Worm (Caenorhabditis elegans) whole organism, L3 larva: ENCODE measurements around the gene AH6.3.

Experiments used
- R02D3.7 ChIP-seq: fragments of 150-350 bp; optimal IDR thresholded peaks from 2 replicates; lab custom pipeline; 2014; ENCODE audit warnings: missing biosample characterization, missing genetic modification characterization
- aly-2 ChIP-seq: fragments of 150-350 bp; optimal IDR thresholded peaks from 2 replicates; lab custom pipeline; 2014; ENCODE audit warnings: missing biosample characterization, missing genetic modification characterization
- ama-1 ChIP-seq: fragments of 150-350 bp; optimal IDR thresholded peaks from 2 replicates; lab custom pipeline; 2018
- ceh-28 ChIP-seq: fragments of 150-350 bp; optimal IDR thresholded peaks from 2 replicates; lab custom pipeline; 2014; ENCODE audit warnings: missing biosample characterization, missing genetic modification reagents, missing genetic modification characterization
- ceh-9 ChIP-seq: sonication (generic microtip); optimal IDR thresholded peaks from 2 replicates; lab custom pipeline; 2018; ENCODE audit warnings: missing biosample characterization, missing genetic modification characterization
- egl-27 ChIP-seq: sonication (generic microtip); optimal IDR thresholded peaks from 4 replicates; lab custom pipeline; 2017; ENCODE audit warnings: missing biosample characterization, missing genetic modification reagents, missing genetic modification characterization
- egl-5 ChIP-seq: fragments of 150-350 bp; optimal IDR thresholded peaks from 2 replicates; lab custom pipeline; 2017; ENCODE audit warnings: missing biosample characterization, missing genetic modification reagents, missing genetic modification characterization, inconsistent platforms
- elt-1 ChIP-seq: fragments of 150-350 bp; optimal IDR thresholded peaks from 2 replicates; lab custom pipeline; 2014; ENCODE audit warnings: missing biosample characterization, missing genetic modification characterization
- elt-2 ChIP-seq: sonication (generic microtip); optimal IDR thresholded peaks from 2 replicates; lab custom pipeline; 2016; ENCODE audit warnings: missing genetic modification reagents, mild to moderate bottlenecking, missing genetic modification characterization, missing compliant biosample characterization
- elt-3 ChIP-seq, 3 experiments: fragments of 150-350 bp in 1 of 3; sonication (generic microtip) in 2 of 3; optimal IDR thresholded peaks; 2 replicates in 2 of 3; 4 replicates in 1 of 3; lab custom pipeline; 2014 to 2017; ENCODE audit warnings: missing biosample characterization in 3 of 3, missing genetic modification characterization in 3 of 3
- eor-1 ChIP-seq, 2 experiments: fragments of 150-350 bp; optimal IDR thresholded peaks; 2 replicates each; lab custom pipeline; 2014 to 2018; ENCODE audit warnings: missing biosample characterization in 2 of 2, missing genetic modification characterization in 2 of 2
- fkh-10 ChIP-seq: sonication (generic microtip); optimal IDR thresholded peaks from 2 replicates; lab custom pipeline; 2017; ENCODE audit warnings: missing biosample characterization, missing genetic modification reagents, missing genetic modification characterization
- fkh-2 ChIP-seq: fragments of 150-350 bp; optimal IDR thresholded peaks from 2 replicates; lab custom pipeline; 2014; ENCODE audit warnings: missing biosample characterization, missing genetic modification reagents, missing genetic modification characterization
- jun-1 ChIP-seq: fragments of 150-350 bp; optimal IDR thresholded peaks from 2 replicates; lab custom pipeline; 2014; ENCODE audit warnings: missing biosample characterization, missing genetic modification reagents, missing genetic modification characterization
- lin-15B ChIP-seq: fragments of 150-350 bp; optimal IDR thresholded peaks from 2 replicates; lab custom pipeline; 2014; ENCODE audit warnings: missing biosample characterization, missing genetic modification characterization
- lin-39 ChIP-seq: fragments of 150-350 bp; optimal IDR thresholded peaks from 2 replicates; lab custom pipeline; 2018; ENCODE audit warnings: missing biosample characterization, missing genetic modification reagents, missing genetic modification characterization
- lsy-12 ChIP-seq: sonication (generic microtip); optimal IDR thresholded peaks from 2 replicates; lab custom pipeline; 2016; ENCODE audit warnings: mild to moderate bottlenecking, missing genetic modification characterization, missing compliant biosample characterization
- mdl-1 ChIP-seq: fragments of 150-350 bp; optimal IDR thresholded peaks from 2 replicates; lab custom pipeline; 2014; ENCODE audit warnings: missing biosample characterization, missing genetic modification characterization
- mml-1 ChIP-seq: fragments of 150-350 bp; sonication (generic microtip); optimal IDR thresholded peaks from 3 replicates; lab custom pipeline; 2014; ENCODE audit warnings: missing biosample characterization, missing genetic modification characterization
- nfya-1 ChIP-seq: sonication (generic microtip); optimal IDR thresholded peaks from 2 replicates; lab custom pipeline; 2017; ENCODE audit warnings: missing genetic modification characterization, mild to moderate bottlenecking, missing compliant biosample characterization, antibody characterized with exemption, moderate library complexity; ENCODE audit not compliant: insufficient read depth
- nhr-12 ChIP-seq: fragments of 150-350 bp; optimal IDR thresholded peaks from 2 replicates; lab custom pipeline; 2014; ENCODE audit warnings: missing biosample characterization, missing genetic modification characterization
- nhr-23 ChIP-seq: fragments of 150-350 bp; optimal IDR thresholded peaks from 2 replicates; lab custom pipeline; 2014; ENCODE audit warnings: missing biosample characterization, missing genetic modification reagents, missing genetic modification characterization
- nhr-237 ChIP-seq: fragments of 150-350 bp; optimal IDR thresholded peaks from 2 replicates; lab custom pipeline; 2014; ENCODE audit warnings: missing biosample characterization, missing genetic modification characterization
- nhr-25 ChIP-seq: sonication (generic microtip); optimal IDR thresholded peaks from 2 replicates; lab custom pipeline; 2017; ENCODE audit warnings: missing biosample characterization, missing genetic modification characterization
- nhr-28 ChIP-seq: fragments of 150-350 bp; optimal IDR thresholded peaks from 2 replicates; lab custom pipeline; 2014; ENCODE audit warnings: missing biosample characterization, missing genetic modification characterization
- nhr-43 ChIP-seq: sonication (generic microtip); optimal IDR thresholded peaks from 2 replicates; lab custom pipeline; 2016; ENCODE audit warnings: mild to moderate bottlenecking, missing genetic modification characterization, missing compliant biosample characterization; ENCODE audit not compliant: poor library complexity, severe bottlenecking
- nhr-67 ChIP-seq: fragments of 150-350 bp; optimal IDR thresholded peaks from 2 replicates; lab custom pipeline; 2014; ENCODE audit warnings: missing biosample characterization, missing genetic modification characterization
- nhr-76 ChIP-seq: fragments of 150-350 bp; sonication (generic microtip); optimal IDR thresholded peaks from 5 replicates; lab custom pipeline; 2014; ENCODE audit warnings: missing biosample characterization, missing genetic modification characterization
- pha-4 ChIP-seq: fragments of 150-350 bp; optimal IDR thresholded peaks from 2 replicates; lab custom pipeline; 2014; ENCODE audit warnings: missing biosample characterization, missing genetic modification reagents, missing genetic modification characterization
- pqm-1 ChIP-seq: fragments of 150-350 bp; optimal IDR thresholded peaks from 2 replicates; lab custom pipeline; 2017; ENCODE audit warnings: missing biosample characterization, missing genetic modification characterization, inconsistent platforms
- sea-2 ChIP-seq: fragments of 150-350 bp; sonication (generic microtip); optimal IDR thresholded peaks from 4 replicates; lab custom pipeline; 2014; ENCODE audit warnings: missing biosample characterization, missing genetic modification reagents, missing genetic modification characterization
- skn-1 ChIP-seq: fragments of 150-350 bp; optimal IDR thresholded peaks from 2 replicates; lab custom pipeline; 2014; ENCODE audit warnings: missing biosample characterization, missing genetic modification characterization
- snpc-4 ChIP-seq: fragments of 150-350 bp; optimal IDR thresholded peaks from 2 replicates; lab custom pipeline; 2014; ENCODE audit warnings: missing biosample characterization, missing genetic modification characterization
- tbx-2 ChIP-seq: sonication (generic microtip); optimal IDR thresholded peaks from 2 replicates; lab custom pipeline; 2016; ENCODE audit warnings: mild to moderate bottlenecking, missing genetic modification characterization, missing compliant biosample characterization
- unc-62 ChIP-seq: fragments of 150-350 bp; sonication (generic microtip); optimal IDR thresholded peaks from 4 replicates; lab custom pipeline; 2014; ENCODE audit warnings: missing biosample characterization, missing genetic modification reagents, missing genetic modification characterization
- zag-1 ChIP-seq: fragments of 150-350 bp; optimal IDR thresholded peaks from 2 replicates; lab custom pipeline; 2014; ENCODE audit warnings: missing biosample characterization, missing genetic modification characterization
- ztf-11 ChIP-seq: fragments of 150-350 bp; optimal IDR thresholded peaks from 2 replicates; lab custom pipeline; 2014; ENCODE audit warnings: missing biosample characterization, missing genetic modification characterization
- ztf-4 ChIP-seq: fragments of 150-350 bp; optimal IDR thresholded peaks from 2 replicates; lab custom pipeline; 2014; ENCODE audit warnings: missing biosample characterization, missing genetic modification characterization

The AH6.3 gene

ce11 chrII:9480006-9480405 is 38.8 kb upstream of the AH6.3 start, which contains the start of gene T19H5.7:
Gene T19H5.7 (minus strand): TSS chrII:9480106.
- TF ChIP-seq fkh-10 (GFP tag; lab: Kevin White, UChicago), result no peak
- no peak for TF ChIP-seq ama-1 (lab: Kevin White, UChicago)

- TF ChIP-seq fkh-10 (GFP tag; lab: Kevin White, UChicago), result no peak
- no peak for TF ChIP-seq unc-62 (GFP tag; lab: Kevin White, UChicago)
- TF ChIP-seq elt-1 (tag; lab: Kevin White, UChicago), result no peak
- no peak for TF ChIP-seq sea-2
- TF ChIP-seq nfya-1 (tag; lab: Kevin White, UChicago), result no peak
- TF ChIP-seq ztf-4 (tag; lab: Kevin White, UChicago), result no peak
- no peak for TF ChIP-seq tbx-2
- no peak for TF ChIP-seq snpc-4 (tag; lab: Kevin White, UChicago)
- peak; percentile 73 for TF ChIP-seq pha-4 (tag; lab: Kevin White, UChicago)
Measured at ce11 chrII:9481427-9481826, 37.4 kb upstream of the AH6.3 start.

- TF ChIP-seq sea-2 (no peak), egl-5 (tag; lab: Kevin White, UChicago) (no peak), pqm-1 (tag; lab: Kevin White, UChicago) (peak; percentile 33), elt-2 (peak; percentile 71), nhr-25 (no peak), mdl-1 (tag; lab: Kevin White, UChicago) (no peak), zag-1 (tag; lab: Kevin White, UChicago) (no peak), lsy-12 (tag; lab: Kevin White, UChicago) (no peak), skn-1 (tag; lab: Kevin White, UChicago) (no peak)
Measured at ce11 chrII:9482529-9482928, 36.3 kb upstream of the AH6.3 start.

ce11 chrII:9483342-9483741 is 35.5 kb upstream of the AH6.3 start:
- no peak for TF ChIP-seq tbx-2
- no peak for TF ChIP-seq lin-39 (tag; lab: Kevin White, UChicago)
- no peak for TF ChIP-seq nhr-28
- TF ChIP-seq aly-2 (tag; lab: Kevin White, UChicago), result no peak
- no peak for TF ChIP-seq lin-15B
- peak; percentile 71 for TF ChIP-seq pqm-1 (tag; lab: Kevin White, UChicago)
- TF ChIP-seq jun-1 (tag; lab: Kevin White, UChicago), result peak; percentile 22
- TF ChIP-seq eor-1 (tag; optimal IDR thresholded peaks at IDR 0.05; lab: Kevin White, UChicago), result no peak
- TF ChIP-seq mdl-1 (tag; lab: Kevin White, UChicago), result no peak
- TF ChIP-seq lsy-12 (tag; lab: Kevin White, UChicago), result no peak
- no peak for TF ChIP-seq egl-5 (tag; lab: Kevin White, UChicago)
- no peak for TF ChIP-seq nhr-76 (tag; lab: Kevin White, UChicago)
- TF ChIP-seq nhr-43 (tag; lab: Kevin White, UChicago), result no peak
- no peak for TF ChIP-seq nhr-23 (tag; lab: Kevin White, UChicago)
- TF ChIP-seq skn-1 (tag; lab: Kevin White, UChicago), result no peak
- peak; percentile 72 for TF ChIP-seq elt-2
- no peak for TF ChIP-seq elt-3 (tag; optimal IDR thresholded peaks at IDR 0.05; lab: Kevin White, UChicago)
- no peak for TF ChIP-seq nhr-237 (tag; lab: Kevin White, UChicago)

- TF ChIP-seq R02D3.7 (tag; lab: Kevin White, UChicago) (no peak), pha-4 (tag; lab: Kevin White, UChicago) (peak; percentile 91)
Measured at ce11 chrII:9485081-9485730, 33.6 kb upstream of the AH6.3 start.

- peak; percentile 78 for TF ChIP-seq nfya-1 (tag; lab: Kevin White, UChicago)
- no peak for TF ChIP-seq fkh-10 (GFP tag; lab: Kevin White, UChicago)
- TF ChIP-seq skn-1 (tag; lab: Kevin White, UChicago), result no peak
- no peak for TF ChIP-seq R02D3.7 (tag; lab: Kevin White, UChicago)
- no peak for TF ChIP-seq nhr-12
- peak; percentile 16 for TF ChIP-seq ama-1 (lab: Kevin White, UChicago)
- TF ChIP-seq nhr-76 (tag; lab: Kevin White, UChicago), result no peak
- no peak for TF ChIP-seq ceh-9 (tag; lab: Kevin White, UChicago)
- no peak for TF ChIP-seq egl-27 (tag; lab: Kevin White, UChicago)
- no peak for TF ChIP-seq ztf-11 (tag; lab: Kevin White, UChicago)
- no peak for TF ChIP-seq sea-2
- no peak for TF ChIP-seq lin-39 (tag; lab: Kevin White, UChicago)
- no peak for TF ChIP-seq ceh-28 (tag; lab: Kevin White, UChicago)
- TF ChIP-seq lsy-12 (tag; lab: Kevin White, UChicago), result peak; percentile 14
- TF ChIP-seq tbx-2, result peak; percentile 4
- no peak for TF ChIP-seq elt-1 (tag; lab: Kevin White, UChicago)
- TF ChIP-seq egl-5 (tag; lab: Kevin White, UChicago), result no peak
- no peak for TF ChIP-seq fkh-2
- TF ChIP-seq nhr-67 (tag; lab: Kevin White, UChicago), result no peak
- TF ChIP-seq mdl-1 (tag; lab: Kevin White, UChicago), result no peak
- no peak for TF ChIP-seq mml-1 (tag; lab: Kevin White, UChicago)
- no peak for TF ChIP-seq nhr-23 (tag; lab: Kevin White, UChicago)
- no peak for TF ChIP-seq unc-62 (GFP tag; lab: Kevin White, UChicago)
- no peak for TF ChIP-seq lin-15B
- no peak for TF ChIP-seq snpc-4 (tag; lab: Kevin White, UChicago)
- TF ChIP-seq pqm-1 (tag; lab: Kevin White, UChicago), result peak; percentile 34
Measured at ce11 chrII:9487337-9487950, 31.4 kb upstream of the AH6.3 start, which contains the start of gene T19H5.4. Gene T19H5.4 (minus strand): TSS chrII:9487387.
